Fruit fly (Drosophila melanogaster) whole organism, embryonic: ENCODE data around the gene kay.

ENCODE experiments used
- Adf1 ChIP-seq: fragments of 200-800 bp; sonication (Bioruptor generic); IDR thresholded peaks from 2 replicates; pipeline ENCODE4 v1.3.6; 2022; ENCODE audit warnings: missing biosample characterization, missing genetic modification characterization
- CG10543 ChIP-seq: fragments of 200-800 bp; sonication (Bioruptor generic); optimal IDR thresholded peaks from 3 replicates; lab custom pipeline; 2017; ENCODE audit warnings: missing biosample characterization, mild to moderate bottlenecking, missing genetic modification characterization, moderate library complexity
- CG11723 ChIP-seq: fragments of 200-800 bp; sonication (Bioruptor generic); optimal IDR thresholded peaks from 2 replicates; lab custom pipeline; 2017; ENCODE audit warnings: missing biosample characterization, mild to moderate bottlenecking, missing genetic modification characterization
- CG13287 ChIP-seq: fragments of 200-800 bp; sonication (Bioruptor generic); IDR thresholded peaks from 2 replicates; pipeline ENCODE4 v1.3.6; 2022; ENCODE audit warnings: missing biosample characterization, missing genetic modification characterization; ENCODE audit not compliant: partially characterized antibody
- CG15514 ChIP-seq: fragments of 200-800 bp; sonication (Bioruptor generic); optimal IDR thresholded peaks from 3 replicates; lab custom pipeline; 2017; ENCODE audit warnings: missing biosample characterization, missing genetic modification characterization, mild to moderate bottlenecking, moderate library complexity, missing genetic modification reagents
- CG1603 ChIP-seq: fragments of 200-800 bp; sonication (Bioruptor generic); optimal IDR thresholded peaks from 2 replicates; lab custom pipeline; 2019; ENCODE audit warnings: missing biosample characterization, mild to moderate bottlenecking, missing genetic modification characterization, moderate library complexity
- CG17328 ChIP-seq: fragments of 200-800 bp; sonication (Bioruptor generic); IDR thresholded peaks from 2 replicates; pipeline ENCODE4 v1.3.6; 2022; ENCODE audit warnings: missing biosample characterization, missing genetic modification characterization
- CG17361 ChIP-seq: fragments of 200-800 bp; sonication (Bioruptor generic); IDR thresholded peaks from 3 replicates; pipeline ENCODE4 v1.3.6; 2022; ENCODE audit warnings: missing biosample characterization, missing genetic modification characterization
- CG18011 ChIP-seq: fragments of 200-800 bp; sonication (Bioruptor generic); optimal IDR thresholded peaks from 2 replicates; lab custom pipeline; 2017; ENCODE audit warnings: missing biosample characterization, missing genetic modification characterization, mild to moderate bottlenecking, moderate library complexity, missing genotype
- CG1832 ChIP-seq: fragments of 200-800 bp; sonication (Bioruptor generic); optimal IDR thresholded peaks from 2 replicates; lab custom pipeline; 2017; ENCODE audit warnings: missing biosample characterization, mild to moderate bottlenecking, missing genetic modification characterization, inconsistent platforms
- CG2202 ChIP-seq: fragments of 200-800 bp; sonication (Bioruptor generic); optimal IDR thresholded peaks from 2 replicates; lab custom pipeline; 2018; ENCODE audit warnings: missing biosample characterization, mild to moderate bottlenecking, missing genetic modification characterization
- CG31441 ChIP-seq: fragments of 200-800 bp; sonication (Bioruptor generic); IDR thresholded peaks from 2 replicates; pipeline ENCODE4 v1.3.6; 2022; ENCODE audit warnings: missing biosample characterization, missing genetic modification characterization
- CG32767 ChIP-seq: fragments of 200-800 bp; sonication (Bioruptor generic); IDR thresholded peaks from 2 replicates; pipeline ENCODE4 v1.3.6; 2022; ENCODE audit warnings: missing biosample characterization, missing genetic modification characterization
- CG34376 ChIP-seq: fragments of 200-800 bp; sonication (Bioruptor generic); optimal IDR thresholded peaks from 2 replicates; lab custom pipeline; 2018; ENCODE audit warnings: missing biosample characterization, mild to moderate bottlenecking, missing genetic modification characterization
- CG3995 ChIP-seq: fragments of 200-800 bp; sonication (Bioruptor generic); optimal IDR thresholded peaks from 3 replicates; lab custom pipeline; 2016; ENCODE audit warnings: missing biosample characterization, missing genetic modification characterization
- CG4282 ChIP-seq: fragments of 200-800 bp; sonication (Bioruptor generic); optimal IDR thresholded peaks from 2 replicates; lab custom pipeline; 2016; ENCODE audit warnings: missing biosample characterization, missing genetic modification characterization
- CG4360 ChIP-seq: fragments of 200-800 bp; sonication (Bioruptor generic); IDR thresholded peaks from 2 replicates; pipeline ENCODE4 v1.3.6; 2022; ENCODE audit warnings: missing biosample characterization, missing genetic modification characterization
- CG6175 ChIP-seq: fragments of 200-800 bp; sonication (Bioruptor generic); IDR thresholded peaks from 3 replicates; pipeline ENCODE4 v1.3.6; 2022; ENCODE audit warnings: missing biosample characterization, missing genetic modification characterization
- CG8281 ChIP-seq: fragments of 200-800 bp; sonication (Bioruptor generic); optimal IDR thresholded peaks from 2 replicates; lab custom pipeline; 2018; ENCODE audit warnings: missing biosample characterization, mild to moderate bottlenecking, missing genetic modification characterization, moderate library complexity
- CkIIα-i1 ChIP-seq: fragments of 200-800 bp; sonication (Bioruptor generic); IDR thresholded peaks from 2 replicates; pipeline ENCODE4 v1.3.6; 2022; ENCODE audit warnings: missing biosample characterization, missing genetic modification characterization
- CrebB ChIP-seq: fragments of 200-800 bp; sonication (Bioruptor generic); optimal IDR thresholded peaks from 3 replicates; lab custom pipeline; 2018; ENCODE audit warnings: missing biosample characterization, mild to moderate bottlenecking, missing genetic modification characterization
- E2f1 ChIP-seq: fragments of 200-800 bp; sonication (Bioruptor generic); IDR thresholded peaks from 2 replicates; pipeline ENCODE4 v1.3.6; 2022; ENCODE audit warnings: missing biosample characterization, missing genetic modification characterization
- E2f2 ChIP-seq: fragments of 200-800 bp; sonication (Bioruptor generic); IDR thresholded peaks from 2 replicates; pipeline ENCODE4 v1.3.6; 2022; ENCODE audit warnings: missing biosample characterization, missing genetic modification characterization
- HLH4C ChIP-seq: fragments of 200-800 bp; sonication (Bioruptor generic); IDR thresholded peaks from 3 replicates; pipeline ENCODE4 v1.3.6; 2022; ENCODE audit warnings: missing biosample characterization, missing genetic modification characterization; ENCODE audit not compliant: partially characterized antibody
- Hr39 ChIP-seq: fragments of >200 bp; optimal IDR thresholded peaks from 2 replicates; lab custom pipeline; 2017
- MBD-R2 ChIP-seq: fragments of 200-800 bp; sonication (Bioruptor generic); IDR thresholded peaks from 2 replicates; pipeline ENCODE4 v1.3.6; 2022; ENCODE audit warnings: missing biosample characterization, missing genetic modification characterization
- MESR4 ChIP-seq: fragments of 200-800 bp; sonication (Bioruptor generic); optimal IDR thresholded peaks from 2 replicates; lab custom pipeline; 2018; ENCODE audit warnings: missing biosample characterization, mild to moderate bottlenecking, missing genetic modification characterization, moderate library complexity
- Ptx1 ChIP-seq: fragments of 200-800 bp; sonication (Bioruptor generic); IDR thresholded peaks from 2 replicates; pipeline ENCODE4 v1.3.6; 2022; ENCODE audit warnings: missing biosample characterization, missing genetic modification characterization
- Scr ChIP-seq: fragments of 200-800 bp; sonication (Bioruptor generic); IDR thresholded peaks from 2 replicates; pipeline ENCODE4 v1.3.6; 2022; ENCODE audit warnings: missing biosample characterization, missing genetic modification characterization; ENCODE audit not compliant: partially characterized antibody
- Sin3A ChIP-seq: fragments of >200 bp; optimal IDR thresholded peaks from 2 replicates; lab custom pipeline; 2018
- Sry-δ ChIP-seq: fragments of 200-800 bp; sonication (Bioruptor generic); optimal IDR thresholded peaks from 2 replicates; lab custom pipeline; 2016; ENCODE audit warnings: missing biosample characterization, missing genetic modification characterization
- TFAM ChIP-seq: fragments of 200-800 bp; sonication (Bioruptor generic); optimal IDR thresholded peaks from 2 replicates; lab custom pipeline; 2017; ENCODE audit warnings: missing biosample characterization, missing genetic modification characterization, inconsistent platforms
- YL-1 ChIP-seq: fragments of 200-800 bp; sonication (Bioruptor generic); optimal IDR thresholded peaks from 3 replicates; lab custom pipeline; 2017; ENCODE audit warnings: missing biosample characterization, mild to moderate bottlenecking, missing genetic modification characterization
- ase ChIP-seq: fragments of 200-800 bp; sonication (Bioruptor generic); IDR thresholded peaks from 3 replicates; pipeline ENCODE4 v1.3.6; 2022; ENCODE audit warnings: missing biosample characterization, missing genetic modification characterization
- bbx ChIP-seq: fragments of 200-800 bp; sonication (Bioruptor generic); IDR thresholded peaks from 2 replicates; pipeline ENCODE4 v1.3.6; 2022; ENCODE audit warnings: missing biosample characterization, missing genetic modification characterization; ENCODE audit not compliant: partially characterized antibody
- bsh ChIP-seq, 2 experiments: fragments of 200-800 bp; sonication (Bioruptor generic); optimal IDR thresholded peaks; 2 replicates each; lab custom pipeline; 2017 to 2018; ENCODE audit warnings: mild to moderate bottlenecking in 2 of 2, missing biosample characterization in 2 of 2, missing genetic modification characterization in 2 of 2, moderate library complexity in 1 of 2
- chinmo ChIP-seq: fragments of 200-800 bp; sonication (Bioruptor generic); IDR thresholded peaks from 4 replicates; pipeline ENCODE4 v1.3.6; 2022; ENCODE audit warnings: missing biosample characterization, missing genetic modification characterization; ENCODE audit not compliant: partially characterized antibody
- crol ChIP-seq: fragments of 200-800 bp; sonication (Bioruptor generic); IDR thresholded peaks from 2 replicates; pipeline ENCODE4 v1.3.6; 2022; ENCODE audit warnings: missing biosample characterization, missing genetic modification characterization
- crp ChIP-seq, 2 experiments: fragments of 200-800 bp; sonication (Bioruptor generic); optimal IDR thresholded peaks; 2 replicates in 1 of 2; 3 replicates in 1 of 2; lab custom pipeline; 2017; ENCODE audit warnings: missing biosample characterization in 2 of 2, missing genetic modification characterization in 2 of 2, mild to moderate bottlenecking in 1 of 2, moderate library complexity in 1 of 2
- ewg ChIP-seq: fragments of 200-800 bp; sonication (Bioruptor generic); optimal IDR thresholded peaks from 3 replicates; lab custom pipeline; 2017; ENCODE audit warnings: mild to moderate bottlenecking, missing biosample characterization, missing genetic modification reagents, missing genetic modification characterization
- gfzf ChIP-seq: fragments of 200-800 bp; sonication (Bioruptor generic); optimal IDR thresholded peaks from 2 replicates; lab custom pipeline; 2016; ENCODE audit warnings: missing biosample characterization, mild to moderate bottlenecking, missing genetic modification characterization, moderate library complexity
- insv ChIP-seq, 2 experiments: fragments of 200-800 bp; sonication (Bioruptor generic); optimal IDR thresholded peaks; 3 replicates each; lab custom pipeline; 2016 to 2018; ENCODE audit warnings: missing biosample characterization in 2 of 2, missing genetic modification characterization in 2 of 2
- mirr ChIP-seq: fragments of 200-800 bp; sonication (Bioruptor generic); optimal IDR thresholded peaks from 3 replicates; lab custom pipeline; 2018; ENCODE audit warnings: missing biosample characterization, mild to moderate bottlenecking, missing genetic modification characterization
- rib ChIP-seq: fragments of 200-800 bp; sonication (Bioruptor generic); IDR thresholded peaks from 2 replicates; pipeline ENCODE4 v1.3.6; 2022; ENCODE audit warnings: missing biosample characterization, missing genetic modification characterization
- scrt ChIP-seq: fragments of 200-800 bp; sonication (Bioruptor generic); optimal IDR thresholded peaks from 2 replicates; lab custom pipeline; 2018; ENCODE audit warnings: missing biosample characterization, mild to moderate bottlenecking, missing genetic modification characterization, moderate library complexity
- sens-2 ChIP-seq: fragments of 200-800 bp; sonication (Bioruptor generic); IDR thresholded peaks from 2 replicates; pipeline ENCODE4 v1.3.6; 2022; ENCODE audit warnings: missing biosample characterization, missing genetic modification characterization
- sug ChIP-seq: fragments of 200-800 bp; optimal IDR thresholded peaks from 2 replicates; lab custom pipeline; 2019; ENCODE audit warnings: missing biosample characterization, mild to moderate bottlenecking, missing genetic modification characterization, moderate library complexity
- trem ChIP-seq: fragments of 200-800 bp; optimal IDR thresholded peaks from 3 replicates; lab custom pipeline; 2019; ENCODE audit warnings: missing biosample characterization, mild to moderate bottlenecking, missing genetic modification characterization, moderate library complexity
- zfh1 ChIP-seq: fragments of 200-800 bp; sonication (Bioruptor generic); IDR thresholded peaks from 3 replicates; pipeline ENCODE4 v1.3.6; 2022; ENCODE audit warnings: missing biosample characterization, missing genetic modification characterization

Gene kay

dm6 chr3R:29723048-29723656 lies 42.6 kb upstream of the kay start, which contains the start of gene Pcd (continued):
- TF ChIP-seq mirr, result peak; percentile 7
- TF ChIP-seq gfzf (GFP tag; lab: Kevin White, UChicago), result peak; percentile 38
- 0 out of 2 replicates have a peak, but pooled peaks have one; percentile 17 for TF ChIP-seq Scr (GFP tag; lab: Robert Waterston, UW)
- peak; percentile 56 for TF ChIP-seq MESR4 (GFP tag; lab: Kevin White, UChicago)
- 0 out of 3 replicates have a peak, but pooled peaks have one; percentile 36 for TF ChIP-seq HLH4C
- TF ChIP-seq CG32767 (GFP tag; lab: Robert Waterston, UW), result 0 out of 2 replicates have a peak, but pooled peaks have one; percentile 21
- peak; percentile 73 for TF ChIP-seq rib (GFP tag; lab: Robert Waterston, UW)
- TF ChIP-seq scrt (GFP tag; lab: Kevin White, UChicago), result peak; percentile 90
- peak; percentile 4 for TF ChIP-seq Sry-δ (GFP tag; lab: Kevin White, UChicago)
- TF ChIP-seq CrebB (tag; lab: Kevin White, UChicago), result no peak
- peak; percentile 55 to 94 for TF ChIP-seq crp (GFP tag; optimal IDR thresholded peaks at IDR 0.05; lab: Kevin White, UChicago)
- TF ChIP-seq MBD-R2 (GFP tag; lab: Robert Waterston, UW), result peak; percentile 83
- no peak for TF ChIP-seq Ptx1 (GFP tag; lab: Robert Waterston, UW)
- TF ChIP-seq TFAM (GFP tag; lab: Kevin White, UChicago), result no peak
- peak; percentile 42; the same call in 1 of the 2 replicates for TF ChIP-seq Adf1 (GFP tag; lab: Robert Waterston, UW)
- peak; percentile 43 for TF ChIP-seq CG34376
- TF ChIP-seq CG1603 (tag; lab: Kevin White, UChicago), result peak; percentile 30
- 0 out of 3 replicates have a peak, but pooled peaks have one; percentile 9 for TF ChIP-seq zfh1 (GFP tag; lab: Robert Waterston, UW)
- peak; percentile 14 for TF ChIP-seq CG3995 (GFP tag; lab: Kevin White, UChicago)
- peak; percentile 91 for TF ChIP-seq crol (GFP tag; lab: Robert Waterston, UW)
- peak in 1 of 2 experiments; percentile 24 for TF ChIP-seq bsh (GFP tag; optimal IDR thresholded peaks at IDR 0.05; lab: Kevin White, UChicago)
- peak; percentile 91 for TF ChIP-seq E2f2 (GFP tag; lab: Robert Waterston, UW)
- peak; percentile 63 for TF ChIP-seq CG4360 (GFP tag; lab: Robert Waterston, UW)
- TF ChIP-seq E2f1, result no peak
- TF ChIP-seq CG10543 (GFP tag; lab: Kevin White, UChicago), result peak; percentile 43
- peak; percentile 76; the same call in 2 of the 3 replicates for TF ChIP-seq CG6175 (GFP tag; lab: Robert Waterston, UW)
- 0 out of 2 replicates have a peak, but pooled peaks have one; percentile 27 for TF ChIP-seq CG17328
- peak; percentile 77 for TF ChIP-seq CG15514 (GFP tag; lab: Kevin White, UChicago)
- no peak for TF ChIP-seq CG11723 (GFP tag; lab: Kevin White, UChicago)
- TF ChIP-seq YL-1 (GFP tag; lab: Kevin White, UChicago), result peak; percentile 9
- TF ChIP-seq Hr39 (lab: Kevin White, UChicago), result no peak
- TF ChIP-seq CG4282 (GFP tag; lab: Kevin White, UChicago), result no peak
- TF ChIP-seq CG8281 (tag; lab: Kevin White, UChicago), result no peak
- TF ChIP-seq sug (tag; lab: Kevin White, UChicago), result peak; percentile 3
- TF ChIP-seq CG1832 (GFP tag; lab: Kevin White, UChicago), result no peak
- TF ChIP-seq CkIIα-i1 (GFP tag; lab: Robert Waterston, UW), result no peak
- TF ChIP-seq sens-2, result 0 out of 2 replicates have a peak, but pooled peaks have one; percentile 29
- TF ChIP-seq insv (GFP tag; optimal IDR thresholded peaks at IDR 0.05; lab: Kevin White, UChicago), result peak in 1 of 2 experiments; percentile 46
- no peak for TF ChIP-seq ase (GFP tag; lab: Robert Waterston, UW)
- no peak for TF ChIP-seq CG17361 (GFP tag; lab: Robert Waterston, UW)
- no peak for TF ChIP-seq CG31441 (GFP tag; lab: Robert Waterston, UW)
- peak; percentile 7 for TF ChIP-seq Sin3A (lab: Kevin White, UChicago)
- TF ChIP-seq bbx (GFP tag; lab: Robert Waterston, UW), result peak; percentile 31; the same call in 1 of the 2 replicates
- TF ChIP-seq ewg (GFP tag; lab: Kevin White, UChicago), result peak; percentile 21
- TF ChIP-seq CG2202 (tag; lab: Kevin White, UChicago), result no peak
- TF ChIP-seq CG13287 (GFP tag; lab: Robert Waterston, UW), result peak; percentile 64
- peak; percentile 14 for TF ChIP-seq CG18011
- TF ChIP-seq trem, result peak; percentile 99
- TF ChIP-seq chinmo (GFP tag; lab: Robert Waterston, UW), result peak; percentile 96
